Fruit fly (Drosophila melanogaster) whole organism, embryonic: ENCODE data around the gene Ube3a.
A peak's percentile ranks its signal among the peaks of the same experiment; 100 is the strongest.

Experiments
- Atf3 ChIP-seq: fragments of 200-800 bp; sonication (Bioruptor generic); optimal IDR thresholded peaks from 3 replicates; lab custom pipeline; 2016; ENCODE audit warnings: missing biosample characterization, missing genetic modification characterization
- CG1024 ChIP-seq: fragments of 200-800 bp; sonication (Bioruptor generic); IDR thresholded peaks from 2 replicates; pipeline ENCODE4 v1.3.6; 2022; ENCODE audit warnings: missing biosample characterization, missing genetic modification characterization
- CG10366 ChIP-seq: fragments of 200-800 bp; sonication (Bioruptor generic); IDR thresholded peaks from 2 replicates; pipeline ENCODE4 v1.3.6; 2022; ENCODE audit warnings: missing biosample characterization, missing genetic modification characterization
- CG10543 ChIP-seq: fragments of 200-800 bp; sonication (Bioruptor generic); optimal IDR thresholded peaks from 3 replicates; lab custom pipeline; 2017; ENCODE audit warnings: missing biosample characterization, mild to moderate bottlenecking, missing genetic modification characterization, moderate library complexity
- CG11560 ChIP-seq: fragments of 200-800 bp; sonication (Bioruptor generic); IDR thresholded peaks from 3 replicates; pipeline ENCODE4 v1.3.6; 2022; ENCODE audit warnings: missing biosample characterization, missing genetic modification characterization
- CG11696 ChIP-seq: fragments of 200-800 bp; sonication (Bioruptor generic); IDR thresholded peaks from 2 replicates; pipeline ENCODE4 v1.3.6; 2022; ENCODE audit warnings: missing biosample characterization, missing genetic modification characterization
- CG13296 ChIP-seq: fragments of 200-800 bp; sonication (Bioruptor generic); optimal IDR thresholded peaks from 3 replicates; lab custom pipeline; 2018; ENCODE audit warnings: missing biosample characterization, mild to moderate bottlenecking, missing genetic modification characterization
- CG13775 ChIP-seq: fragments of 200-800 bp; sonication (Bioruptor generic); optimal IDR thresholded peaks from 3 replicates; lab custom pipeline; 2017; ENCODE audit warnings: missing biosample characterization, mild to moderate bottlenecking, missing genetic modification characterization
- CG16813 ChIP-seq: fragments of 200-800 bp; sonication (Bioruptor generic); IDR thresholded peaks from 3 replicates; pipeline ENCODE4 v1.3.6; 2022; ENCODE audit warnings: missing biosample characterization, missing genetic modification characterization; ENCODE audit not compliant: partially characterized antibody
- CG18476 ChIP-seq: fragments of 200-800 bp; sonication (Bioruptor generic); optimal IDR thresholded peaks from 2 replicates; lab custom pipeline; 2016; ENCODE audit warnings: missing biosample characterization, mild to moderate bottlenecking, missing genetic modification characterization
- CG33557 ChIP-seq: fragments of 200-800 bp; sonication (Bioruptor generic); optimal IDR thresholded peaks from 2 replicates; lab custom pipeline; 2019; ENCODE audit warnings: missing biosample characterization, mild to moderate bottlenecking, missing genetic modification characterization, moderate library complexity
- CG3838 ChIP-seq: fragments of 200-800 bp; sonication (Bioruptor generic); optimal IDR thresholded peaks from 3 replicates; lab custom pipeline; 2016; ENCODE audit warnings: missing biosample characterization, missing genetic modification characterization
- CG7271 ChIP-seq: fragments of 200-800 bp; sonication (Bioruptor generic); optimal IDR thresholded peaks from 2 replicates; lab custom pipeline; 2018; ENCODE audit warnings: missing biosample characterization, mild to moderate bottlenecking, missing genetic modification characterization, moderate library complexity
- CG7786 ChIP-seq: fragments of 200-800 bp; sonication (Bioruptor generic); optimal IDR thresholded peaks from 2 replicates; lab custom pipeline; 2016; ENCODE audit warnings: missing biosample characterization, missing genetic modification characterization
- CG8478 ChIP-seq: fragments of >200 bp; optimal IDR thresholded peaks from 2 replicates; lab custom pipeline; 2018
- CG8765 ChIP-seq: fragments of 200-800 bp; sonication (Bioruptor generic); IDR thresholded peaks from 2 replicates; pipeline ENCODE4 v1.3.6; 2022; ENCODE audit warnings: missing biosample characterization, missing genetic modification characterization
- D19B ChIP-seq: fragments of 200-800 bp; sonication (Bioruptor generic); optimal IDR thresholded peaks from 2 replicates; lab custom pipeline; 2017; ENCODE audit warnings: missing biosample characterization, mild to moderate bottlenecking, missing genetic modification characterization
- E2f1 ChIP-seq: fragments of 200-800 bp; sonication (Bioruptor generic); IDR thresholded peaks from 2 replicates; pipeline ENCODE4 v1.3.6; 2022; ENCODE audit warnings: missing biosample characterization, missing genetic modification characterization
- Fer3 ChIP-seq: fragments of 200-800 bp; sonication (Bioruptor generic); optimal IDR thresholded peaks from 2 replicates; lab custom pipeline; 2018; ENCODE audit warnings: missing biosample characterization, mild to moderate bottlenecking, missing genetic modification characterization, moderate library complexity
- Hr3 ChIP-seq: fragments of 200-800 bp; sonication (Bioruptor generic); optimal IDR thresholded peaks from 3 replicates; lab custom pipeline; 2016; ENCODE audit warnings: missing biosample characterization, missing genetic modification characterization
- Med ChIP-seq: fragments of 200-800 bp; sonication (Bioruptor generic); peaks from one replicate; lab custom pipeline; 2016; ENCODE audit warnings: missing biosample characterization, missing genetic modification characterization, mild to moderate bottlenecking, inconsistent platforms, moderate library complexity
- Mes4 ChIP-seq: fragments of 200-800 bp; sonication (Bioruptor generic); optimal IDR thresholded peaks from 2 replicates; lab custom pipeline; 2016; ENCODE audit warnings: missing biosample characterization, missing genetic modification characterization
- Spps ChIP-seq: fragments of 200-800 bp; sonication (Bioruptor generic); optimal IDR thresholded peaks from 2 replicates; lab custom pipeline; 2018; ENCODE audit warnings: missing biosample characterization, mild to moderate bottlenecking, missing genetic modification characterization
- Vsx1 ChIP-seq: fragments of 200-800 bp; sonication (Bioruptor generic); optimal IDR thresholded peaks from 2 replicates; lab custom pipeline; 2017; ENCODE audit warnings: missing biosample characterization, mild to moderate bottlenecking, missing genetic modification characterization, missing genetic modification reagents
- ac ChIP-seq: fragments of 200-800 bp; sonication (Bioruptor generic); optimal IDR thresholded peaks from 3 replicates; lab custom pipeline; 2017; ENCODE audit warnings: missing biosample characterization, mild to moderate bottlenecking, missing genetic modification characterization
- aop ChIP-seq: fragments of 200-800 bp; sonication (Bioruptor generic); IDR thresholded peaks from 2 replicates; pipeline ENCODE4 v1.3.6; 2022; ENCODE audit warnings: missing biosample characterization, missing genetic modification characterization
- bbx ChIP-seq: fragments of 200-800 bp; sonication (Bioruptor generic); IDR thresholded peaks from 2 replicates; pipeline ENCODE4 v1.3.6; 2022; ENCODE audit warnings: missing biosample characterization, missing genetic modification characterization; ENCODE audit not compliant: partially characterized antibody
- br ChIP-seq: fragments of >200 bp; optimal IDR thresholded peaks from 2 replicates; lab custom pipeline; 2017
- chinmo ChIP-seq: fragments of 200-800 bp; sonication (Bioruptor generic); IDR thresholded peaks from 4 replicates; pipeline ENCODE4 v1.3.6; 2022; ENCODE audit warnings: missing biosample characterization, missing genetic modification characterization; ENCODE audit not compliant: partially characterized antibody
- dan ChIP-seq: fragments of 200-800 bp; sonication (Bioruptor generic); IDR thresholded peaks from 2 replicates; pipeline ENCODE4 v1.3.6; 2022; ENCODE audit warnings: missing biosample characterization, missing genetic modification characterization
- dimm ChIP-seq: fragments of 200-800 bp; sonication (Bioruptor generic); IDR thresholded peaks from 2 replicates; pipeline ENCODE4 v1.3.6; 2022; ENCODE audit warnings: missing biosample characterization, missing genetic modification characterization
- dpn ChIP-seq, 2 experiments: fragments of 200-800 bp; sonication (Bioruptor generic); optimal IDR thresholded peaks; 3 replicates each; lab custom pipeline; 2016; ENCODE audit warnings: missing biosample characterization in 2 of 2, missing genetic modification characterization in 2 of 2
- fd64A ChIP-seq: fragments of 200-800 bp; sonication (Bioruptor generic); optimal IDR thresholded peaks from 3 replicates; lab custom pipeline; 2018; ENCODE audit warnings: missing biosample characterization, mild to moderate bottlenecking, missing genetic modification characterization
- ftz-f1 ChIP-seq: fragments of 200-800 bp; sonication (Bioruptor generic); optimal IDR thresholded peaks from 2 replicates; lab custom pipeline; 2016; ENCODE audit warnings: missing biosample characterization, missing genetic modification characterization
- gfzf ChIP-seq: fragments of 200-800 bp; sonication (Bioruptor generic); optimal IDR thresholded peaks from 2 replicates; lab custom pipeline; 2016; ENCODE audit warnings: missing biosample characterization, mild to moderate bottlenecking, missing genetic modification characterization, moderate library complexity
- hkb ChIP-seq, 2 experiments: fragments of 200-800 bp in 1 of 2; fragments of >200 bp in 1 of 2; sonication (Bioruptor generic) in 1 of 2; IDR thresholded peaks in 1 of 2; optimal IDR thresholded peaks in 1 of 2; 2 replicates each; pipeline versions ENCODE4 v1.3.6 to Lab custom; 2017 to 2022; ENCODE audit warnings: missing biosample characterization in 1 of 2, missing genetic modification characterization in 1 of 2
- jing ChIP-seq: fragments of 200-800 bp; sonication (Bioruptor generic); optimal IDR thresholded peaks from 2 replicates; lab custom pipeline; 2018; ENCODE audit warnings: missing biosample characterization, mild to moderate bottlenecking, missing genetic modification characterization
- kay ChIP-seq: fragments of 200-800 bp; sonication (Bioruptor generic); optimal IDR thresholded peaks from 2 replicates; lab custom pipeline; 2016; ENCODE audit warnings: missing biosample characterization, missing genetic modification characterization
- peb ChIP-seq: fragments of 200-800 bp; sonication (Bioruptor generic); IDR thresholded peaks from 2 replicates; pipeline ENCODE4 v1.3.6; 2022; ENCODE audit warnings: missing biosample characterization, missing genetic modification characterization
- pfk ChIP-seq: fragments of 200-800 bp; sonication (Bioruptor generic); optimal IDR thresholded peaks from 2 replicates; lab custom pipeline; 2018; ENCODE audit warnings: missing biosample characterization, mild to moderate bottlenecking, missing genetic modification characterization, moderate library complexity
- shn ChIP-seq: fragments of 200-800 bp; sonication (Bioruptor generic); optimal IDR thresholded peaks from 3 replicates; lab custom pipeline; 2016; ENCODE audit warnings: missing biosample characterization, missing genetic modification characterization
- slou ChIP-seq: fragments of 200-800 bp; sonication (Bioruptor generic); optimal IDR thresholded peaks from 3 replicates; lab custom pipeline; 2016; ENCODE audit warnings: missing biosample characterization, missing genetic modification characterization
- sob ChIP-seq: fragments of 200-800 bp; sonication (Bioruptor generic); IDR thresholded peaks from 2 replicates; pipeline ENCODE4 v1.3.6; 2022; ENCODE audit warnings: missing biosample characterization, missing genetic modification characterization
- sr ChIP-seq: fragments of 200-800 bp; sonication (Bioruptor generic); IDR thresholded peaks from 3 replicates; pipeline ENCODE4 v1.3.6; 2022; ENCODE audit warnings: missing biosample characterization, missing genetic modification characterization
- tio ChIP-seq: fragments of 200-800 bp; sonication (Bioruptor generic); optimal IDR thresholded peaks from 2 replicates; lab custom pipeline; 2017; ENCODE audit warnings: missing biosample characterization, missing genetic modification characterization, inconsistent platforms
- toy ChIP-seq: fragments of 200-800 bp; sonication (Bioruptor generic); IDR thresholded peaks from 2 replicates; pipeline ENCODE4 v1.3.6; 2022; ENCODE audit warnings: missing biosample characterization, missing genetic modification characterization
- ttk ChIP-seq: fragments of 200-800 bp; sonication (Bioruptor generic); IDR thresholded peaks from 2 replicates; pipeline ENCODE4 v2.1.2; 2022; ENCODE audit warnings: missing biosample characterization, missing genetic modification characterization
- wdn ChIP-seq: fragments of 200-800 bp; sonication (Bioruptor generic); IDR thresholded peaks from 2 replicates; pipeline ENCODE4 v1.3.6; 2022; ENCODE audit warnings: missing biosample characterization, missing genetic modification characterization
- zen2 ChIP-seq: fragments of 200-800 bp; sonication (Bioruptor generic); IDR thresholded peaks from 3 replicates; pipeline ENCODE4 v1.3.6; 2022; ENCODE audit warnings: missing biosample characterization, missing genetic modification characterization; ENCODE audit not compliant: partially characterized antibody

Gene Ube3a

DNA sequence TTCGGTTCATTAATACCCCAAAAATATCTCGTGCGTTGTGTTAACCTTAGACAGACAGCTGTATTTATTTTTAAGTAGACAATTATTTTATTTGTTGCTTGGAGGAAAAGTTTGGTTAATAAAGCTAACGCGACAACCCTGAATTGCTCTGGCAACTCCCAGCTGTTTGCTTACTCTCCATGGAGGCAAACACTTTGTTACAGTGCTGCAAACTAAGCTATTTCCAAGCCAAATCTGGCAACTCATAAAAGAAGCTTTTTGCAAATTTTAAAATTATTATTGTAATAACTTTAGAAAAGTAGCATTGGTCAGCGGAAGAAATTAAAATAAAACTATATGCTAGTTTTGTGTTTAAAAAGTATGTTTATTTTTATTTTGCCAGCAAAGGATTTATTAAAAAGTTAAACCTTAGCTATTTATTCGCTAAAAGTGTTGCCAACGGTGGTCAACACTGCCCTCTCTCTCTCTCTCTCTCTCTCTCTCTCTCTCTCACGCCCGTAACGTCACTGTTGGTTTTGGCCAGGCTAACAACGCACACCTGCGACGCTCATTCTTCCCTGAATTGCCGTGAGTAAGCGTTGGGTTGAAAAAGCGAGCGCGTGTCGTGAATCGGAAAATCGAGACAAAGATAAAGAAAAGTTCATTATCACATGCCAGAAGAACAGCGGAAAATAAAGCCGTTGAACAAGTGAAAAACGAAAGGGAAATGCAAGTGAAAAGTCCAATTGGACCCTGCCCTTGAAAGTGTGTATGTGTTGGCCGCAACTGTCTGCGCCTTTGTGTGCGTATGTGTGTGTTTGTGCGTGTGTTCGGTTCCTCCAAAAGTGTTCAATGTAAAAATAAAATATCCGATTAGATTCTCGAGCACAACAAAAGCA, 5.1 kb upstream of the Ube3a start (continued):
- TF ChIP-seq CG11560 (tag; lab: Robert Waterston, UW) (peak; percentile 79), CG7271 (tag; lab: Kevin White, UChicago) (peak; percentile 57), dimm (GFP tag; lab: Robert Waterston, UW) (0 out of 2 replicates have a peak, but pooled peaks have one; percentile 8), CG10366 (GFP tag; lab: Robert Waterston, UW) (peak; percentile 83), CG1024 (GFP tag; lab: Robert Waterston, UW) (peak; percentile 78), E2f1 (peak; percentile 96), Mes4 (peak; percentile 84), gfzf (GFP tag; lab: Kevin White, UChicago) (no peak), Med (peak; percentile 99), fd64A (peak; percentile 77), hkb (optimal IDR thresholded peaks at IDR 0.05; lab: Kevin White, UChicago) (peak; percentile 73), hkb (GFP tag; IDR thresholded peaks at IDR 0.05; lab: Robert Waterston, UW) (peak; percentile 96), br (lab: Kevin White, UChicago) (no peak), CG7786 (GFP tag; lab: Kevin White, UChicago) (peak; percentile 90), peb (peak; percentile 88), CG10543 (GFP tag; lab: Kevin White, UChicago) (peak; percentile 67), kay (GFP tag; lab: Kevin White, UChicago) (peak; percentile 62), CG33557 (GFP tag; lab: Kevin White, UChicago) (peak; percentile 30), D19B (GFP tag; lab: Kevin White, UChicago) (peak; percentile 84), zen2 (no peak), sob (peak; percentile 94), CG18476 (GFP tag; lab: Kevin White, UChicago) (peak; percentile 84), wdn (peak; percentile 94), Spps (tag; lab: Kevin White, UChicago) (peak; percentile 51), Vsx1 (peak; percentile 64), CG8765 (GFP tag; lab: Robert Waterston, UW) (peak; percentile 81), tio (GFP tag; lab: Kevin White, UChicago) (no peak), CG16813 (GFP tag; lab: Robert Waterston, UW) (no peak), dan (no peak; the same call in 1 of the 2 replicates), Fer3 (tag; lab: Kevin White, UChicago) (peak; percentile 90), chinmo (GFP tag; lab: Robert Waterston, UW) (0 out of 4 replicates have a peak, but pooled peaks have one; percentile 67), dpn (GFP tag; optimal IDR thresholded peaks at IDR 0.05; lab: Kevin White, UChicago) (peak; percentile 87 to 91), ttk (GFP tag; lab: Robert Waterston, UW) (peak; percentile 92), ac (GFP tag; lab: Kevin White, UChicago) (no peak), Atf3 (GFP tag; lab: Kevin White, UChicago) (peak; percentile 79), slou (peak; percentile 27), toy (peak; percentile 85), CG13775 (GFP tag; lab: Kevin White, UChicago) (peak; percentile 83), CG13296 (GFP tag; lab: Kevin White, UChicago) (peak; percentile 81), aop (GFP tag; lab: Robert Waterston, UW) (no peak), pfk (GFP tag; lab: Kevin White, UChicago) (peak; percentile 20), jing (GFP tag; lab: Kevin White, UChicago) (no peak), ftz-f1 (GFP tag; lab: Kevin White, UChicago) (peak; percentile 59), sr (GFP tag; lab: Robert Waterston, UW) (peak; percentile 88), CG3838 (GFP tag; lab: Kevin White, UChicago) (peak; percentile 47), CG11696 (GFP tag; lab: Robert Waterston, UW) (peak; percentile 92), Hr3 (GFP tag; lab: Kevin White, UChicago) (peak; percentile 61), shn (peak; percentile 79), CG8478 (no peak), bbx (no peak)
